Worm (Caenorhabditis elegans) whole organism, L2 larva: Measurements from ENCODE around the gene C52B9.10.

Experiments
- F13H6.1 ChIP-seq: sonication (generic microtip); optimal IDR thresholded peaks from 2 replicates; lab custom pipeline; 2016; ENCODE audit warnings: missing genetic modification characterization, missing compliant biosample characterization
- R02D3.7 ChIP-seq: fragments of 150-350 bp; optimal IDR thresholded peaks from 2 replicates; lab custom pipeline; 2014; ENCODE audit warnings: missing biosample characterization, missing genetic modification characterization
- aly-2 ChIP-seq: fragments of 150-350 bp; optimal IDR thresholded peaks from 2 replicates; lab custom pipeline; 2014; ENCODE audit warnings: missing biosample characterization, missing genetic modification characterization
- dmd-4 ChIP-seq: sonication (generic microtip); optimal IDR thresholded peaks from 2 replicates; lab custom pipeline; 2017; ENCODE audit warnings: missing biosample characterization, missing genetic modification characterization
- egl-27 ChIP-seq: sonication (generic microtip); optimal IDR thresholded peaks from 3 replicates; lab custom pipeline; 2017; ENCODE audit warnings: missing biosample characterization, missing genetic modification reagents, missing genetic modification characterization
- lin-39 ChIP-seq: fragments of 150-350 bp; optimal IDR thresholded peaks from 2 replicates; lab custom pipeline; 2014; ENCODE audit warnings: missing biosample characterization, missing genetic modification reagents, missing genetic modification characterization
- lsy-2 ChIP-seq, 2 experiments: fragments of 150-350 bp in 1 of 2; sonication (generic microtip) in 1 of 2; optimal IDR thresholded peaks; 2 replicates each; lab custom pipeline; 2014 to 2017; ENCODE audit warnings: missing biosample characterization in 2 of 2, missing genetic modification characterization in 2 of 2
- mdl-1 ChIP-seq, 2 experiments: fragments of 150-350 bp in 1 of 2; sonication (generic microtip) in 1 of 2; optimal IDR thresholded peaks; 2 replicates each; lab custom pipeline; 2017; ENCODE audit warnings: missing biosample characterization in 2 of 2, missing genetic modification characterization in 2 of 2
- nhr-23 ChIP-seq: fragments of 150-350 bp; optimal IDR thresholded peaks from 2 replicates; lab custom pipeline; 2014; ENCODE audit warnings: missing biosample characterization, missing genetic modification reagents, missing genetic modification characterization
- nhr-77 ChIP-seq: fragments of 150-350 bp; optimal IDR thresholded peaks from 2 replicates; lab custom pipeline; 2014; ENCODE audit warnings: missing biosample characterization, missing genetic modification characterization
- sem-4 ChIP-seq: fragments of 150-350 bp; optimal IDR thresholded peaks from 2 replicates; lab custom pipeline; 2014; ENCODE audit warnings: missing biosample characterization, missing genetic modification reagents, missing genetic modification characterization
- skn-1 ChIP-seq: sonication (generic microtip); optimal IDR thresholded peaks from 2 replicates; lab custom pipeline; 2017; ENCODE audit warnings: missing biosample characterization, missing genetic modification characterization
- ztf-11 ChIP-seq: sonication (generic microtip); optimal IDR thresholded peaks from 2 replicates; lab custom pipeline; 2017; ENCODE audit warnings: missing biosample characterization, missing genetic modification characterization

DNA sequence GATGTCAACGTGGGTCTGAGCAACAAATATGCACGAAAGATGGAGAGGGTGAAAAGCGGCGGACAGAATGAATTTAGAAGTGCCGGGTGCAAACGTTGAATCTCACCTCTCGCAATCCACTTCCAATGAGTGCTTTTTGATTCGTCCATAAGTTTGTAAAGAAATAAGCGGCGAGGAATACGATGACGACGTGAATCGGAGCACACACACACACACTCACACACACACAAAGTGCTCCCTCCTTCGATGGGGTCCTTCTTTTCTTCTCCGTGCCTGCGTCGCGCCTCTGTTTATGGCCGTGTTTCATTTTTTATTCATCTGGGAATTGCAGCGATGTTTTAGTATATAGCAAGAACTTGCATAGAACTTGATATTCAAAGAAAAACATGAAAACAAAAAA, 23.7 kb downstream of the C52B9.10 start, which contains the start of gene paf-2:
- TF ChIP-seq lsy-2 (tag; optimal IDR thresholded peaks at IDR 0.05; lab: Kevin White, UChicago) (no peak), egl-27 (no peak), skn-1 (tag; lab: Kevin White, UChicago) (no peak), nhr-77 (tag; lab: Kevin White, UChicago) (no peak), ztf-11 (tag; lab: Kevin White, UChicago) (no peak), F13H6.1 (tag; lab: Kevin White, UChicago) (no peak), nhr-23 (tag; lab: Kevin White, UChicago) (no peak), R02D3.7 (tag; lab: Kevin White, UChicago) (no peak), dmd-4 (tag; lab: Kevin White, UChicago) (no peak), aly-2 (tag; lab: Kevin White, UChicago) (no peak), sem-4 (tag; lab: Kevin White, UChicago) (no peak), mdl-1 (tag; optimal IDR thresholded peaks at IDR 0.05; lab: Kevin White, UChicago) (no peak), lin-39 (tag; lab: Kevin White, UChicago) (no peak)
